Fruit fly (Drosophila melanogaster) whole organism, pupa: ENCODE results near the gene CG12236.
"Not testable (repeated sequence)": the region's sequence is repeated elsewhere in the genome, so short reads cannot be mapped to it uniquely, and the experiment has no call there.

Source experiments
- CG10348 ChIP-seq: fragments of 200-800 bp; sonication (Bioruptor generic); IDR thresholded peaks from 2 replicates; pipeline ENCODE4 v1.3.6; 2022; ENCODE audit warnings: missing biosample characterization, missing genetic modification characterization
- CG12605 ChIP-seq: fragments of 200-800 bp; sonication (Bioruptor generic); IDR thresholded peaks from 2 replicates; pipeline ENCODE4 v1.3.6; 2022; ENCODE audit warnings: missing biosample characterization, missing genetic modification characterization
- CG13204 ChIP-seq: fragments of 200-800 bp; sonication (Bioruptor generic); optimal IDR thresholded peaks from 2 replicates; lab custom pipeline; 2018; ENCODE audit warnings: missing biosample characterization, mild to moderate bottlenecking, missing genetic modification characterization, moderate library complexity
- CG14655 ChIP-seq: fragments of 200-800 bp; sonication (Bioruptor generic); optimal IDR thresholded peaks from 3 replicates; lab custom pipeline; 2017; ENCODE audit warnings: mild to moderate bottlenecking, missing biosample characterization, missing genetic modification reagents, missing genetic modification characterization
- CG15710 ChIP-seq: fragments of 200-800 bp; sonication (Bioruptor generic); optimal IDR thresholded peaks from 2 replicates; lab custom pipeline; 2018; ENCODE audit warnings: missing biosample characterization, mild to moderate bottlenecking, missing genetic modification characterization, moderate library complexity
- CG17806 ChIP-seq: fragments of 200-800 bp; sonication (Bioruptor generic); optimal IDR thresholded peaks from 2 replicates; lab custom pipeline; 2018; ENCODE audit warnings: missing biosample characterization, mild to moderate bottlenecking, missing genetic modification characterization, moderate library complexity
- CG32121 ChIP-seq: fragments of 200-800 bp; sonication (Bioruptor generic); IDR thresholded peaks from 2 replicates; pipeline ENCODE4 v1.3.6; 2022; ENCODE audit warnings: missing biosample characterization, missing genetic modification characterization
- CG34367 ChIP-seq: fragments of 200-800 bp; sonication (Bioruptor generic); optimal IDR thresholded peaks from 2 replicates; lab custom pipeline; 2018; ENCODE audit warnings: missing biosample characterization, mild to moderate bottlenecking, missing genetic modification characterization
- CG4496 ChIP-seq: fragments of 200-800 bp; sonication (Bioruptor generic); IDR thresholded peaks from 3 replicates; pipeline ENCODE4 v1.3.6; 2022; ENCODE audit warnings: missing biosample characterization, missing genetic modification characterization
- CG8159 ChIP-seq: fragments of 200-800 bp; sonication (Bioruptor generic); optimal IDR thresholded peaks from 3 replicates; lab custom pipeline; 2018; ENCODE audit warnings: missing biosample characterization, mild to moderate bottlenecking, missing genetic modification characterization, moderate library complexity
- CG8301 ChIP-seq: fragments of 200-800 bp; sonication (Bioruptor generic); optimal IDR thresholded peaks from 2 replicates; lab custom pipeline; 2018; ENCODE audit warnings: missing biosample characterization, mild to moderate bottlenecking, missing genetic modification characterization
- CG9948 ChIP-seq: fragments of 200-800 bp; sonication (Bioruptor generic); optimal IDR thresholded peaks from 2 replicates; lab custom pipeline; 2018; ENCODE audit warnings: missing biosample characterization, mild to moderate bottlenecking, missing genetic modification characterization, moderate library complexity
- D1 ChIP-seq: fragments of 200-800 bp; sonication (Bioruptor generic); optimal IDR thresholded peaks from 2 replicates; lab custom pipeline; 2018; ENCODE audit warnings: missing biosample characterization, mild to moderate bottlenecking, missing genetic modification characterization, moderate library complexity
- EcR ChIP-seq: fragments of 200-800 bp; sonication (Bioruptor generic); optimal IDR thresholded peaks from 3 replicates; lab custom pipeline; 2019; ENCODE audit warnings: missing biosample characterization, missing genetic modification characterization, mild to moderate bottlenecking, moderate library complexity, missing genetic modification reagents
- Ets98B ChIP-seq: fragments of 200-800 bp; sonication (Bioruptor generic); IDR thresholded peaks from 2 replicates; pipeline ENCODE4 v1.3.6; 2022; ENCODE audit warnings: missing biosample characterization, missing genetic modification characterization
- Pif1A ChIP-seq: fragments of 200-800 bp; sonication (Bioruptor generic); optimal IDR thresholded peaks from 3 replicates; lab custom pipeline; 2016; ENCODE audit warnings: missing biosample characterization, missing genetic modification characterization
- Pif1B ChIP-seq: fragments of 200-800 bp; sonication (Bioruptor generic); optimal IDR thresholded peaks from 3 replicates; lab custom pipeline; 2016; ENCODE audit warnings: missing biosample characterization, missing genetic modification characterization
- Snoo ChIP-seq: fragments of 200-800 bp; sonication (Bioruptor generic); optimal IDR thresholded peaks from 3 replicates; lab custom pipeline; 2017; ENCODE audit warnings: missing biosample characterization, mild to moderate bottlenecking, missing genetic modification characterization, inconsistent platforms
- fd96Ca ChIP-seq: fragments of 200-800 bp; sonication (Bioruptor generic); IDR thresholded peaks from 3 replicates; pipeline ENCODE4 v1.3.6; 2022; ENCODE audit warnings: missing biosample characterization, missing genetic modification characterization
- gl ChIP-seq: fragments of 200-800 bp; sonication (Bioruptor generic); optimal IDR thresholded peaks from 2 replicates; lab custom pipeline; 2018; ENCODE audit warnings: missing biosample characterization, mild to moderate bottlenecking, missing genetic modification characterization
- rn ChIP-seq: fragments of 200-800 bp; sonication (Bioruptor generic); IDR thresholded peaks from 2 replicates; pipeline ENCODE4 v1.3.6; 2022; ENCODE audit warnings: missing biosample characterization, missing genetic modification characterization

The CG12236 gene

dm6 chrX:5935072-5935738, 27.3 kb downstream of the CG12236 start:
- peak; percentile 76 for TF ChIP-seq Pif1B (GFP tag; lab: Kevin White, UChicago)
- peak; percentile 77 for TF ChIP-seq Ets98B (GFP tag; lab: Robert Waterston, UW)
- peak; percentile 87 for TF ChIP-seq gl (tag; lab: Kevin White, UChicago)
- TF ChIP-seq CG13204 (GFP tag; lab: Kevin White, UChicago): peak; percentile 82
- TF ChIP-seq Pif1A: peak; percentile 75
- peak; percentile 83 for TF ChIP-seq CG8159 (tag; lab: Kevin White, UChicago)
- peak; percentile 77 for TF ChIP-seq CG9948 (tag; lab: Kevin White, UChicago)
- TF ChIP-seq Snoo (tag; lab: Kevin White, UChicago): peak; percentile 60
- TF ChIP-seq CG8301: peak; percentile 71
- TF ChIP-seq CG4496 (GFP tag; lab: Robert Waterston, UW): peak; percentile 84
- peak; percentile 83 for TF ChIP-seq CG14655 (GFP tag; lab: Kevin White, UChicago)
- TF ChIP-seq EcR (GFP tag; lab: Kevin White, UChicago): no peak
- peak; percentile 85 for TF ChIP-seq CG12605 (GFP tag; lab: Robert Waterston, UW)
- TF ChIP-seq rn (GFP tag; lab: Robert Waterston, UW): peak; percentile 75
- TF ChIP-seq CG34367 (tag; lab: Kevin White, UChicago): peak; percentile 78
- TF ChIP-seq CG10348: no peak
- TF ChIP-seq D1 (tag; lab: Kevin White, UChicago): peak; percentile 82
- TF ChIP-seq CG32121: peak; percentile 80
- TF ChIP-seq CG17806 (tag; lab: Kevin White, UChicago): peak; percentile 67
- peak; percentile 88 for TF ChIP-seq CG15710 (tag; lab: Kevin White, UChicago)
- peak; percentile 88 for TF ChIP-seq fd96Ca (GFP tag; lab: Robert Waterston, UW)

DNA sequence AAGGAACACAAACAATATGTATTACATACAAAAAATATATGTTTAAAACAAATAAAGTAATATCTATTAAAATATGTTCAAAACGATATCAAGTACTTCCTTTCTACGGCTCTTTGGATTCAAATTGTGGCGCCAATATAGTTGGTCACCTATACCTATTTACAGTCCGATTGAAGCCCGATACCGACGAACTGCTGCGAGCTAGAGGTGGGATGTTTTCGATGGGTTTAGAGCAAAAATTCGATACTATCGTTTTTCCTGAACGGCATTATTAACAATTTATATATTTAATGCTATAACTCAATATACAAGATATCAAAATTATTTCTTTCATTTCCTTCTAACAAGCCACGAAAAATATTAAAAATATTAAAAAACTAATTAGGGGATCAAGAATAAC, 33.9 kb downstream of the CG12236 start:
- TF ChIP-seq CG14655 (GFP tag; lab: Kevin White, UChicago): no peak
- TF ChIP-seq CG4496 (GFP tag; lab: Robert Waterston, UW): no peak
- TF ChIP-seq CG8301: no peak
- no peak for TF ChIP-seq EcR (GFP tag; lab: Kevin White, UChicago)
- TF ChIP-seq Pif1B (GFP tag; lab: Kevin White, UChicago): no peak
- TF ChIP-seq Pif1A: no peak
- no peak for TF ChIP-seq CG13204 (GFP tag; lab: Kevin White, UChicago)
- TF ChIP-seq Snoo (tag; lab: Kevin White, UChicago): no peak
- TF ChIP-seq CG12605 (GFP tag; lab: Robert Waterston, UW): no peak
- no peak for TF ChIP-seq Ets98B (GFP tag; lab: Robert Waterston, UW)
- TF ChIP-seq D1 (tag; lab: Kevin White, UChicago): no peak
- no peak for TF ChIP-seq fd96Ca (GFP tag; lab: Robert Waterston, UW)
- no peak for TF ChIP-seq CG17806 (tag; lab: Kevin White, UChicago)
- TF ChIP-seq CG10348: no peak
- no peak for TF ChIP-seq rn (GFP tag; lab: Robert Waterston, UW)
- no peak for TF ChIP-seq CG34367 (tag; lab: Kevin White, UChicago)
- no peak for TF ChIP-seq CG15710 (tag; lab: Kevin White, UChicago)
- TF ChIP-seq CG9948 (tag; lab: Kevin White, UChicago): no peak
- TF ChIP-seq CG8159 (tag; lab: Kevin White, UChicago): no peak

dm6 chrX:5942306-5942705, 34.4 kb downstream of the CG12236 start, which contains the start of gene CG12728:
Gene CG12728, plus strand, starts transcription at chrX:5942606.
- not testable (repeated sequence) for TF ChIP-seq gl (tag; lab: Kevin White, UChicago); CG17806 (tag; lab: Kevin White, UChicago); CG32121

- not testable (repeated sequence) for TF ChIP-seq Ets98B (GFP tag; lab: Robert Waterston, UW); CG17806 (tag; lab: Kevin White, UChicago); CG12605 (GFP tag; lab: Robert Waterston, UW)
These were observed 37.3 kb downstream of the CG12236 start, which contains the start of gene CG32756 for dm6 chrX:5945052-5945830. Gene CG32756, plus strand, starts transcription at chrX:5945682.

DNA sequence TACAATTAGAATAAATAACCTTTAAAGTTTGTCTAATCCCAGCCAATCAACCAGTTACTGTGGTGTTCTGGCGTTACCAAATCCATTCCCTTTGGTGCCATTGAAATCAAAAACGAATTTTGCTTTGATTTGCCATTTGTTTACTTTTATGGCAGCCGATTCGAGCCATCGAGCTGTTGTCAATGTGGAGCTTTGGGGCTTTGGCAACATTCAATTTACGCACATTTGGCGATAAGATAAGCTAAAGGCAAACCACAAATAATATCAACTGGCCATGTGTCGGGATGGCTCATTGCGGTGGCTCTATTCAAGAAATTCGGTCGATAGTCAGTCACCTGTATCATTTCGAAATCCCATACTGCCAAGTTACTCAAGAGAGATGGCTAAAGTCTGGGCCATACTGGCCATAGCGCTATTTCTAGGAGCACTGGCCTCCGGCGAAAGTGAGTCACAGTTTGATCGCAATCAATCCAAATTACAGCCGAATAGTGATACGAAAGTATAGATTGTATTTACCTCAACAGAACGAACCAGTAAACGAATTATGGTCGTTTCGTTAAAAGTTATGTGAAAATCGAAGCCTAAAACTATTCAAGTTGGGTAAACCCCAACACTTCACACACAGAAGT, 40.0 kb downstream of the CG12236 start, which contains the start of gene CG6041:
TSS of gene CG6041 (plus strand) at position 291 of the 629 bp plus-strand sequence.
- no peak for TF ChIP-seq gl (tag; lab: Kevin White, UChicago)
- no peak for TF ChIP-seq CG10348
- TF ChIP-seq CG17806 (tag; lab: Kevin White, UChicago): no peak
- TF ChIP-seq Pif1A: no peak
- no peak for TF ChIP-seq CG15710 (tag; lab: Kevin White, UChicago)
- no peak for TF ChIP-seq CG12605 (GFP tag; lab: Robert Waterston, UW)
- no peak for TF ChIP-seq CG8301
- no peak for TF ChIP-seq CG34367 (tag; lab: Kevin White, UChicago)
- TF ChIP-seq Ets98B (GFP tag; lab: Robert Waterston, UW): no peak
- TF ChIP-seq Snoo (tag; lab: Kevin White, UChicago): no peak
- no peak for TF ChIP-seq CG14655 (GFP tag; lab: Kevin White, UChicago)
